Fruit fly (Drosophila melanogaster) whole organism, wandering third instar larva: ENCODE results near the gene Asator.

Experiments used
- Dfd ChIP-seq: fragments of >200 bp; optimal IDR thresholded peaks from 2 replicates; lab custom pipeline; 2017; ENCODE audit warnings: missing biosample characterization, missing genetic modification characterization
- Dif ChIP-seq: fragments of 200-275, 200-300 bp; sonication (Bioruptor generic); optimal IDR thresholded peaks from 2 replicates; lab custom pipeline; 2018; ENCODE audit warnings: missing biosample characterization, missing genetic modification characterization; ENCODE audit not compliant: partially characterized antibody
- GATAd ChIP-seq: sonication (Bioruptor generic); optimal IDR thresholded peaks from 2 replicates; lab custom pipeline; 2016; ENCODE audit warnings: missing biosample characterization, missing genetic modification characterization
- HLH106 ChIP-seq: fragments of 200-800 bp; optimal IDR thresholded peaks from 3 replicates; lab custom pipeline; 2019; ENCODE audit warnings: missing biosample characterization, mild to moderate bottlenecking, missing genetic modification characterization, moderate library complexity
- Hnf4 ChIP-seq: fragments of 200-800 bp; sonication (Bioruptor generic); optimal IDR thresholded peaks from 2 replicates; lab custom pipeline; 2016; ENCODE audit warnings: missing biosample characterization, mild to moderate bottlenecking, missing genetic modification characterization
- Hr78 ChIP-seq: fragments of >200 bp; optimal IDR thresholded peaks from 2 replicates; lab custom pipeline; 2017; ENCODE audit warnings: missing biosample characterization, missing genetic modification characterization
- Hr83 ChIP-seq: fragments of 200-300 bp; sonication (Bioruptor generic); optimal IDR thresholded peaks from 2 replicates; lab custom pipeline; 2016; ENCODE audit warnings: missing biosample characterization, mild to moderate bottlenecking, missing genetic modification characterization, moderate library complexity; ENCODE audit not compliant: poor library complexity, severe bottlenecking
- Jra ChIP-seq: sonication (Bioruptor generic); optimal IDR thresholded peaks from 2 replicates; lab custom pipeline; 2016; ENCODE audit warnings: missing biosample characterization, missing genetic modification characterization
- Mio ChIP-seq: sonication (Bioruptor generic); optimal IDR thresholded peaks from 2 replicates; lab custom pipeline; 2016; ENCODE audit warnings: missing biosample characterization, missing genetic modification characterization
- Myc ChIP-seq: fragments of >200 bp; optimal IDR thresholded peaks from 2 replicates; lab custom pipeline; 2017
- N ChIP-seq: fragments of >200 bp; optimal IDR thresholded peaks from 2 replicates; lab custom pipeline; 2018; ENCODE audit warnings: missing biosample characterization, missing external identifiers, missing genetic modification characterization
- OdsH ChIP-seq: fragments of 200-800 bp; sonication (Bioruptor generic); optimal IDR thresholded peaks from 2 replicates; lab custom pipeline; 2016; ENCODE audit warnings: missing biosample characterization, mild to moderate bottlenecking, missing genetic modification characterization
- Rel ChIP-seq, 2 experiments: fragments of 200-800 bp; sonication (Bioruptor generic) in 1 of 2; optimal IDR thresholded peaks; 2 replicates in 1 of 2; 3 replicates in 1 of 2; lab custom pipeline; 2016 to 2019; ENCODE audit warnings: mild to moderate bottlenecking in 2 of 2, missing biosample characterization in 2 of 2, missing genetic modification characterization in 2 of 2, moderate library complexity in 1 of 2
- Vsx2 ChIP-seq: fragments of 200-300, 225-300 bp; sonication (Bioruptor generic); optimal IDR thresholded peaks from 2 replicates; lab custom pipeline; 2018; ENCODE audit warnings: missing biosample characterization, missing genetic modification characterization; ENCODE audit not compliant: partially characterized antibody
- br ChIP-seq: fragments of 200-800 bp; sonication (Bioruptor generic); optimal IDR thresholded peaks from 2 replicates; lab custom pipeline; 2016; ENCODE audit warnings: missing biosample characterization, missing genetic modification characterization
- brk ChIP-seq: fragments of 200-800 bp; sonication (Bioruptor generic); optimal IDR thresholded peaks from 2 replicates; lab custom pipeline; 2016; ENCODE audit warnings: missing biosample characterization, mild to moderate bottlenecking, missing genetic modification characterization
- dmrt93B ChIP-seq: fragments of 200-800 bp; sonication (Bioruptor generic); optimal IDR thresholded peaks from 2 replicates; lab custom pipeline; 2018; ENCODE audit warnings: missing biosample characterization, mild to moderate bottlenecking, missing genetic modification characterization
- dsf ChIP-seq: sonication (Bioruptor generic); optimal IDR thresholded peaks from 2 replicates; lab custom pipeline; 2016; ENCODE audit warnings: missing biosample characterization, missing genetic modification characterization, borderline replicate concordance
- ey ChIP-seq: fragments of 200-800 bp; sonication (Bioruptor generic); optimal IDR thresholded peaks from 2 replicates; lab custom pipeline; 2016; ENCODE audit warnings: missing biosample characterization, missing genetic modification characterization
- fru ChIP-seq: fragments of 200-800 bp; sonication (Bioruptor generic); optimal IDR thresholded peaks from 3 replicates; lab custom pipeline; 2016; ENCODE audit warnings: missing biosample characterization, mild to moderate bottlenecking, missing genetic modification characterization
- h ChIP-seq: fragments of 200-800 bp; sonication (Bioruptor generic); optimal IDR thresholded peaks from 3 replicates; lab custom pipeline; 2016; ENCODE audit warnings: missing biosample characterization, mild to moderate bottlenecking, missing genetic modification characterization
- jim ChIP-seq: fragments of 175-275, 200-325 bp; sonication (Bioruptor generic); optimal IDR thresholded peaks from 2 replicates; lab custom pipeline; 2016; ENCODE audit warnings: missing biosample characterization, mild to moderate bottlenecking, missing genetic modification characterization
- lola ChIP-seq: fragments of >200 bp; optimal IDR thresholded peaks from 2 replicates; lab custom pipeline; 2017; ENCODE audit warnings: missing biosample characterization, missing genetic modification characterization
- rgr ChIP-seq: fragments of 200-800 bp; sonication (Bioruptor generic); optimal IDR thresholded peaks from 3 replicates; lab custom pipeline; 2016; ENCODE audit warnings: missing biosample characterization, mild to moderate bottlenecking, missing genetic modification characterization
- sage ChIP-seq: fragments of 200-800 bp; sonication (Bioruptor generic); optimal IDR thresholded peaks from 2 replicates; lab custom pipeline; 2016; ENCODE audit warnings: missing biosample characterization, mild to moderate bottlenecking, missing genetic modification characterization
- sv ChIP-seq: fragments of 200-800 bp; sonication (Bioruptor generic); optimal IDR thresholded peaks from 3 replicates; lab custom pipeline; 2016; ENCODE audit warnings: missing biosample characterization, missing genetic modification characterization
- tai ChIP-seq: sonication (Bioruptor generic); optimal IDR thresholded peaks from 2 replicates; lab custom pipeline; 2016; ENCODE audit warnings: missing biosample characterization, missing genetic modification characterization
- usp ChIP-seq: fragments of >200 bp; optimal IDR thresholded peaks from 2 replicates; lab custom pipeline; 2017; ENCODE audit warnings: missing biosample characterization, missing genetic modification characterization
- woc ChIP-seq: sonication (Bioruptor generic); optimal IDR thresholded peaks from 2 replicates; lab custom pipeline; 2016; ENCODE audit warnings: missing biosample characterization, mild to moderate bottlenecking, missing genetic modification characterization

Gene Asator

dm6 chr4:485796-486195, 3.0 kb downstream of the Asator start:
- TF ChIP-seq Hr83 (no peak), h (GFP tag; lab: Kevin White, UChicago) (no peak), Jra (GFP tag; lab: Kevin White, UChicago) (no peak), br (GFP tag; lab: Kevin White, UChicago) (no peak)

DNA sequence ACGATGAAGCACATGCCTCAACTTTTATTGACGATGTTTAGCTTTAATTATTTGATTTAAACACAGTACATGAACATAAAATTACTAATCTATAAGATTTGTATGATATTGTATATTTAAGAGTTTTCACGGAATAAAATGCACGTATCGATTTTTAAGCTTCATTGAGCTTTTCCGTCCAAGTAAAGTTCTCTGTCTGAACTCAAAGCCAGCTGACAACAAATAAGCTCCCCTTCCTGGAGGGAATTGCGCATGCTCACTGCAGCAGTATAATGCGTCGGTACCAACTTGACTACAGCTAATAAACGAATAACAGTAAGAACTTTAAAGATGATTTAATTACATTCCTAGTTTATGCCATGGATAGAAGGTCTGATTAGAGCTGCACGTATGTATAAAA, 5.1 kb downstream of the Asator start:
- TF ChIP-seq h (GFP tag; lab: Kevin White, UChicago) (no peak), OdsH (GFP tag; lab: Kevin White, UChicago) (no peak), fru (GFP tag; lab: Kevin White, UChicago) (no peak), Myc (lab: Kevin White, UChicago) (no peak), rgr (GFP tag; lab: Kevin White, UChicago) (no peak), usp (GFP tag; lab: Kevin White, UChicago) (no peak), sv (GFP tag; lab: Kevin White, UChicago) (no peak), Hr83 (no peak)

dm6 chr4:482659-483134, 6.1 kb downstream of the Asator start:
- TF ChIP-seq woc (GFP tag; lab: Kevin White, UChicago): peak; percentile 54
- TF ChIP-seq rgr (GFP tag; lab: Kevin White, UChicago): no peak
- peak; percentile 19 for TF ChIP-seq ey (GFP tag; lab: Kevin White, UChicago)

DNA sequence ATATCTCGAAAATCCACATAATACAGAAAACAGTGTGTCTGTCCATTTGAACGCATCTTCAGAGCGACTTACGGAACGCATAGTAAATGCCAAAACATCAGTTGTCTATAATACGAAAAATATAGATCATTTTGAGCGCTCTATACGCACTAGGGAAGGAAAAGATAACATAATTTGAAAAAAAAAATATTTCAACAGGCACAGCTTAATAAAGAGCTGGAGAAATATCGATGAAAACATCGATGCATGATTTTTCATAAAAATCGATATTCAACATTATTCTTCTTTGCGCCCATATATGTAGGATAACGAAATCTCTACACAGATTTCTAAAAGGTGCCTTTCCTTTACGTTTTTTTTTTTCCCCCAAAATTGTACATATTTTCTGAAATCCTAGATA, 7.1 kb downstream of the Asator start:
- TF ChIP-seq jim (GFP tag; lab: Kevin White, UChicago) (no peak), Dfd (no peak), usp (GFP tag; lab: Kevin White, UChicago) (no peak), ey (GFP tag; lab: Kevin White, UChicago) (no peak), tai (GFP tag; lab: Kevin White, UChicago) (peak; percentile 1), HLH106 (no peak), dmrt93B (GFP tag; lab: Kevin White, UChicago) (no peak), N (GFP tag; lab: Kevin White, UChicago) (no peak), dsf (peak; percentile 7)

dm6 chr4:468634-469238, 20.1 kb downstream of the Asator start:
- no peak for TF ChIP-seq Hr78 (GFP tag; lab: Kevin White, UChicago)
- TF ChIP-seq rgr (GFP tag; lab: Kevin White, UChicago): no peak
- TF ChIP-seq dsf: no peak
- no peak for TF ChIP-seq Jra (GFP tag; lab: Kevin White, UChicago)
- TF ChIP-seq Rel (GFP tag; optimal IDR thresholded peaks at IDR 0.05; lab: Kevin White, UChicago): no peak
- TF ChIP-seq Rel (tag; optimal IDR thresholded peaks at IDR 0.05; lab: Kevin White, UChicago): no peak
- no peak for TF ChIP-seq Dif
- TF ChIP-seq jim (GFP tag; lab: Kevin White, UChicago): no peak
- no peak for TF ChIP-seq Mio (GFP tag; lab: Kevin White, UChicago)
- TF ChIP-seq usp (GFP tag; lab: Kevin White, UChicago): no peak
- no peak for TF ChIP-seq GATAd (GFP tag; lab: Kevin White, UChicago)
- TF ChIP-seq sage (GFP tag; lab: Kevin White, UChicago): no peak
- TF ChIP-seq lola (GFP tag; lab: Kevin White, UChicago): no peak
- no peak for TF ChIP-seq Hnf4 (GFP tag; lab: Kevin White, UChicago)
- TF ChIP-seq, all 38 proteins: peak for 0

dm6 chr4:468031-468430, 20.8 kb downstream of the Asator start:
- no peak for TF ChIP-seq Dfd
- no peak for TF ChIP-seq Vsx2
- TF ChIP-seq brk (GFP tag; lab: Kevin White, UChicago): no peak
- no peak for TF ChIP-seq Myc (lab: Kevin White, UChicago)
- TF ChIP-seq GATAd (GFP tag; lab: Kevin White, UChicago): no peak
- no peak for TF ChIP-seq HLH106
- TF ChIP-seq Rel (GFP tag; optimal IDR thresholded peaks at IDR 0.05; lab: Kevin White, UChicago): no peak
- no peak for TF ChIP-seq Rel (tag; optimal IDR thresholded peaks at IDR 0.05; lab: Kevin White, UChicago)
